Worm (Caenorhabditis elegans) whole organism, young adult: ENCODE results near the gene F31D4.8.

ENCODE experiments used
- F49E8.2 ChIP-seq: sonication (generic microtip); optimal IDR thresholded peaks from 3 replicates; lab custom pipeline; 2017; ENCODE audit warnings: missing genetic modification characterization, mild to moderate bottlenecking, missing compliant biosample characterization, antibody characterized with exemption, moderate library complexity; ENCODE audit not compliant: insufficient read depth
- ceh-40 ChIP-seq: fragments of 200-800 bp; sonication (Bioruptor generic); IDR thresholded peaks from 2 replicates; pipeline ENCODE4 v1.3.6; 2022; ENCODE audit warnings: missing genetic modification characterization, missing compliant biosample characterization
- die-1 ChIP-seq: sonication (generic microtip); optimal IDR thresholded peaks from 2 replicates; lab custom pipeline; 2016; ENCODE audit warnings: missing genotype, mild to moderate bottlenecking, missing genetic modification characterization, missing compliant biosample characterization
- let-607 ChIP-seq, 2 experiments: fragments of 200-800 bp in 1 of 2; sonication (Bioruptor generic) in 1 of 2; sonication (generic microtip) in 1 of 2; optimal IDR thresholded peaks; 2 replicates each; lab custom pipeline; 2016 to 2018; ENCODE audit warnings: mild to moderate bottlenecking in 2 of 2, missing compliant biosample characterization in 2 of 2, missing genetic modification characterization in 2 of 2, moderate library complexity in 2 of 2, missing genotype in 1 of 2
- pbrm-1 ChIP-seq: fragments of 200-800 bp; sonication (Bioruptor generic); IDR thresholded peaks from 2 replicates; pipeline ENCODE4 v1.3.6; 2022; ENCODE audit warnings: missing genetic modification reagents, missing genetic modification characterization, missing compliant biosample characterization
- rec-8 ChIP-seq, 2 experiments: sonication (generic microtip); optimal IDR thresholded peaks; 2 replicates each; lab custom pipeline; 2016; ENCODE audit warnings: mild to moderate bottlenecking in 2 of 2, missing genetic modification characterization in 2 of 2, missing genetic modification reagents in 2 of 2, missing genotype in 2 of 2, missing biosample characterization in 1 of 2, missing compliant biosample characterization in 1 of 2, moderate library complexity in 1 of 2
- tlf-1 ChIP-seq: fragments of 200-800 bp; sonication (Bioruptor generic); optimal IDR thresholded peaks from 2 replicates; lab custom pipeline; 2018; ENCODE audit warnings: mild to moderate bottlenecking, missing genetic modification characterization, missing compliant biosample characterization

ce11 chrV:20851847-20852386 is 16.3 kb downstream of the F31D4.8 start, which contains the start of gene ndua-1:
- TF ChIP-seq rec-8 (tag; optimal IDR thresholded peaks at IDR 0.05; lab: Kevin White, UChicago), result no peak
- no peak for TF ChIP-seq F49E8.2 (tag; lab: Kevin White, UChicago)
- no peak for TF ChIP-seq ceh-40 (GFP tag; lab: Robert Waterston, UW)
- TF ChIP-seq tlf-1 (GFP tag; lab: Kevin White, UChicago), result no peak
- TF ChIP-seq pbrm-1 (GFP tag; lab: Robert Waterston, UW), result no peak
- no peak for TF ChIP-seq die-1 (tag; lab: Kevin White, UChicago)
- TF ChIP-seq let-607 (tag; optimal IDR thresholded peaks at IDR 0.05; lab: Kevin White, UChicago), result no peak
